Worm (Caenorhabditis elegans) whole organism, L4 larva: ENCODE results near the gene pro-1.

ENCODE experiments used
- F26F4.8 ChIP-seq: fragments of 200-800 bp; sonication (Bioruptor generic); conservative IDR thresholded peaks from 2 replicates; pipeline ENCODE4 v1.3.6; 2022; ENCODE audit warnings: missing genetic modification characterization, missing compliant biosample characterization
- F37D6.2 ChIP-seq: sonication (generic microtip); optimal IDR thresholded peaks from 2 replicates; lab custom pipeline; 2016; ENCODE audit warnings: mild to moderate bottlenecking, missing genetic modification characterization, missing compliant biosample characterization
- R02D3.7 ChIP-seq: fragments of 150-350 bp; sonication (generic microtip); optimal IDR thresholded peaks from 3 replicates; lab custom pipeline; 2014; ENCODE audit warnings: missing biosample characterization, missing genetic modification characterization
- aha-1 ChIP-seq: fragments of 150-350 bp; peaks from one replicate; lab custom pipeline; 2014; ENCODE audit warnings: missing biosample characterization, missing genetic modification characterization
- ama-1 ChIP-seq: fragments of 150-350 bp; optimal IDR thresholded peaks from 2 replicates; lab custom pipeline; 2014; ENCODE audit warnings: inconsistent platforms, mixed read lengths
- ces-1 ChIP-seq: fragments of 150-350 bp; sonication (generic microtip); optimal IDR thresholded peaks from 4 replicates; lab custom pipeline; 2014; ENCODE audit warnings: missing biosample characterization, missing genetic modification reagents, missing genetic modification characterization
- daf-19 ChIP-seq: fragments of 200-800 bp; sonication (Bioruptor generic); conservative IDR thresholded peaks from 2 replicates; pipeline ENCODE4 v1.3.6; 2022; ENCODE audit warnings: missing genetic modification characterization, missing compliant biosample characterization
- dmd-6 ChIP-seq: fragments of 200-800 bp; sonication (Bioruptor generic); IDR thresholded peaks from 2 replicates; pipeline ENCODE4 v1.3.6; 2022; ENCODE audit warnings: missing genetic modification reagents, missing genetic modification characterization, missing compliant biosample characterization
- dmd-8 ChIP-seq: fragments of 200-800 bp; sonication (Bioruptor generic); IDR thresholded peaks from 2 replicates; pipeline ENCODE4 v1.3.6; 2022; ENCODE audit warnings: missing genetic modification characterization, missing compliant biosample characterization
- dmd-9 ChIP-seq: fragments of 200-800 bp; sonication (Bioruptor generic); IDR thresholded peaks from 2 replicates; pipeline ENCODE4 v1.3.6; 2022; ENCODE audit warnings: missing genetic modification reagents, missing genetic modification characterization, missing compliant biosample characterization
- duxl-1 ChIP-seq: sonication (generic microtip); optimal IDR thresholded peaks from 2 replicates; lab custom pipeline; 2016; ENCODE audit warnings: mild to moderate bottlenecking, missing genetic modification characterization, moderate library complexity, missing compliant biosample characterization; ENCODE audit not compliant: poor library complexity
- dve-1 ChIP-seq: sonication (generic microtip); optimal IDR thresholded peaks from 2 replicates; lab custom pipeline; 2017; ENCODE audit warnings: antibody characterized with exemption, mild to moderate bottlenecking, missing genetic modification characterization, missing compliant biosample characterization; ENCODE audit not compliant: insufficient read depth
- egl-43 ChIP-seq: fragments of 200-800 bp; sonication (Bioruptor generic); IDR thresholded peaks from 2 replicates; pipeline ENCODE4 v1.3.6; 2022; ENCODE audit warnings: missing genetic modification reagents, missing genetic modification characterization, missing compliant biosample characterization
- fkh-10 ChIP-seq: fragments of 150-350 bp; optimal IDR thresholded peaks from 2 replicates; lab custom pipeline; 2014; ENCODE audit warnings: missing biosample characterization, missing genetic modification reagents, missing genetic modification characterization
- hif-1 ChIP-seq, 2 experiments: sonication (generic microtip); optimal IDR thresholded peaks; 2 replicates each; lab custom pipeline; 2016 to 2017; ENCODE audit warnings: missing compliant biosample characterization in 2 of 2, missing genetic modification characterization in 2 of 2, missing genetic modification reagents in 2 of 2, missing genotype in 2 of 2, mild to moderate bottlenecking in 1 of 2
- hlh-11 ChIP-seq: fragments of 200-800 bp; sonication (Bioruptor generic); optimal IDR thresholded peaks from 2 replicates; lab custom pipeline; 2018; ENCODE audit warnings: mild to moderate bottlenecking, missing genetic modification characterization, missing compliant biosample characterization
- hlh-30 ChIP-seq: sonication (generic microtip); optimal IDR thresholded peaks from 2 replicates; lab custom pipeline; 2017; ENCODE audit warnings: antibody characterized with exemption, mild to moderate bottlenecking, missing genetic modification characterization, missing compliant biosample characterization; ENCODE audit not compliant: insufficient read depth
- jun-1 ChIP-seq: fragments of 150-350 bp; optimal IDR thresholded peaks from 2 replicates; lab custom pipeline; 2014; ENCODE audit warnings: missing biosample characterization, missing genetic modification reagents, missing genetic modification characterization
- lin-1 ChIP-seq: fragments of 200-800 bp; sonication (Bioruptor generic); IDR thresholded peaks from 2 replicates; pipeline ENCODE4 v1.3.6; 2022; ENCODE audit warnings: missing genetic modification reagents, missing genetic modification characterization, missing compliant biosample characterization
- lin-15B ChIP-seq: fragments of 150-350 bp; sonication (generic microtip); optimal IDR thresholded peaks from 3 replicates; lab custom pipeline; 2014; ENCODE audit warnings: missing biosample characterization, missing genetic modification characterization
- lin-29 ChIP-seq: fragments of 200-800 bp; sonication (Bioruptor generic); IDR thresholded peaks from 2 replicates; pipeline ENCODE4 v1.3.6; 2022; ENCODE audit warnings: missing genetic modification reagents, missing genetic modification characterization, missing compliant biosample characterization
- lir-3 ChIP-seq: sonication (generic microtip); optimal IDR thresholded peaks from 2 replicates; lab custom pipeline; 2016; ENCODE audit warnings: mild to moderate bottlenecking, missing genetic modification characterization, missing compliant biosample characterization
- lsy-2 ChIP-seq, 2 experiments: fragments of 150-350 bp in 1 of 2; sonication (generic microtip) in 1 of 2; optimal IDR thresholded peaks; 2 replicates each; lab custom pipeline; 2014 to 2017; ENCODE audit warnings: missing biosample characterization in 2 of 2, missing genetic modification characterization in 2 of 2
- mdt-29 ChIP-seq: fragments of 200-800 bp; sonication (Bioruptor generic); IDR thresholded peaks from 2 replicates; pipeline ENCODE4 v1.3.6; 2022; ENCODE audit warnings: missing genetic modification reagents, missing genetic modification characterization, missing compliant biosample characterization
- mep-1 ChIP-seq: fragments of 150-350 bp; sonication (generic microtip); optimal IDR thresholded peaks from 3 replicates; lab custom pipeline; 2014; ENCODE audit warnings: missing biosample characterization, missing genetic modification characterization
- mxl-2 ChIP-seq: fragments of 200-800 bp; sonication (Bioruptor generic); conservative IDR thresholded peaks from 2 replicates; pipeline ENCODE4 v1.3.6; 2022; ENCODE audit warnings: missing genetic modification reagents, missing genetic modification characterization, missing compliant biosample characterization
- mxl-3 ChIP-seq: fragments of 200-800 bp; sonication (Bioruptor generic); optimal IDR thresholded peaks from 2 replicates; lab custom pipeline; 2018; ENCODE audit warnings: mild to moderate bottlenecking, missing genetic modification characterization, missing compliant biosample characterization
- nhr-10 ChIP-seq: fragments of 150-350 bp; optimal IDR thresholded peaks from 2 replicates; lab custom pipeline; 2014; ENCODE audit warnings: missing biosample characterization, missing genetic modification characterization
- nhr-11 ChIP-seq: fragments of 150-350 bp; optimal IDR thresholded peaks from 2 replicates; lab custom pipeline; 2014; ENCODE audit warnings: missing biosample characterization, missing genetic modification characterization
- nhr-237 ChIP-seq: sonication (generic microtip); optimal IDR thresholded peaks from 2 replicates; lab custom pipeline; 2017; ENCODE audit warnings: missing biosample characterization, missing genetic modification characterization
- nhr-25 ChIP-seq: sonication (generic microtip); optimal IDR thresholded peaks from 2 replicates; lab custom pipeline; 2017; ENCODE audit warnings: missing genetic modification characterization, mild to moderate bottlenecking, missing compliant biosample characterization, antibody characterized with exemption, moderate library complexity, borderline replicate concordance; ENCODE audit not compliant: insufficient read depth
- nhr-28 ChIP-seq: fragments of 150-350 bp; optimal IDR thresholded peaks from 2 replicates; lab custom pipeline; 2014; ENCODE audit warnings: missing biosample characterization, missing genetic modification characterization
- nhr-41 ChIP-seq: fragments of 200-800 bp; sonication (Bioruptor generic); IDR thresholded peaks from 2 replicates; pipeline ENCODE4 v1.3.6; 2022; ENCODE audit warnings: missing genetic modification reagents, missing genetic modification characterization, missing compliant biosample characterization
- nhr-48 ChIP-seq: sonication (generic microtip); optimal IDR thresholded peaks from 2 replicates; lab custom pipeline; 2016; ENCODE audit warnings: mild to moderate bottlenecking, missing genetic modification characterization, missing compliant biosample characterization
- nhr-76 ChIP-seq: fragments of 150-350 bp; optimal IDR thresholded peaks from 2 replicates; lab custom pipeline; 2014; ENCODE audit warnings: missing biosample characterization, missing genetic modification characterization
- pha-4 ChIP-seq, 2 experiments: fragments of 150-350 bp in 1 of 2; fragments of 200-800 bp in 1 of 2; sonication (Bioruptor generic) in 1 of 2; IDR thresholded peaks in 1 of 2; optimal IDR thresholded peaks in 1 of 2; 2 replicates each; pipeline versions ENCODE4 v1.3.6 to Lab custom; 2014 to 2022; ENCODE audit warnings: missing genetic modification characterization in 2 of 2, missing genetic modification reagents in 2 of 2, missing biosample characterization in 1 of 2, missing compliant biosample characterization in 1 of 2
- php-3 ChIP-seq: fragments of 200-800 bp; sonication (Bioruptor generic); IDR thresholded peaks from 2 replicates; pipeline ENCODE4 v1.3.6; 2022; ENCODE audit warnings: missing genetic modification reagents, missing genetic modification characterization, missing compliant biosample characterization
- rbr-2 ChIP-seq: sonication (generic microtip); optimal IDR thresholded peaks from 2 replicates; lab custom pipeline; 2016; ENCODE audit warnings: missing genotype, missing genetic modification characterization, missing compliant biosample characterization
- saeg-2 ChIP-seq: fragments of 200-800 bp; sonication (Bioruptor generic); IDR thresholded peaks from 2 replicates; pipeline ENCODE4 v1.3.6; 2022; ENCODE audit warnings: missing genetic modification reagents, missing genetic modification characterization, missing compliant biosample characterization
- snpc-1.2 ChIP-seq: fragments of 200-800 bp; sonication (Bioruptor generic); IDR thresholded peaks from 2 replicates; pipeline ENCODE4 v1.3.6; 2022; ENCODE audit warnings: missing genetic modification reagents, missing genetic modification characterization, missing compliant biosample characterization
- spr-1 ChIP-seq: sonication (generic microtip); optimal IDR thresholded peaks from 2 replicates; lab custom pipeline; 2016; ENCODE audit warnings: mild to moderate bottlenecking, missing genetic modification characterization, missing compliant biosample characterization
- spr-3 ChIP-seq: fragments of 200-800 bp; sonication (Bioruptor generic); optimal IDR thresholded peaks from 2 replicates; lab custom pipeline; 2018; ENCODE audit warnings: mild to moderate bottlenecking, missing genetic modification characterization, missing compliant biosample characterization
- unc-130 ChIP-seq: sonication (generic microtip); optimal IDR thresholded peaks from 2 replicates; lab custom pipeline; 2016; ENCODE audit warnings: missing genetic modification reagents, missing genetic modification characterization, missing compliant biosample characterization
- unc-39 ChIP-seq: sonication (generic microtip); optimal IDR thresholded peaks from 2 replicates; lab custom pipeline; 2017; ENCODE audit warnings: missing biosample characterization, missing genetic modification characterization
- vab-7 ChIP-seq: fragments of 200-800 bp; sonication (Bioruptor generic); IDR thresholded peaks from 2 replicates; pipeline ENCODE4 v1.3.6; 2022; ENCODE audit warnings: missing genetic modification reagents, missing genetic modification characterization, missing compliant biosample characterization
- zag-1 ChIP-seq: fragments of 150-350 bp; optimal IDR thresholded peaks from 2 replicates; lab custom pipeline; 2014; ENCODE audit warnings: missing biosample characterization, missing genetic modification characterization
- zfp-2 ChIP-seq: sonication (generic microtip); optimal IDR thresholded peaks from 2 replicates; lab custom pipeline; 2016; ENCODE audit warnings: mild to moderate bottlenecking, missing genetic modification characterization, missing compliant biosample characterization
- ztf-7 ChIP-seq: fragments of 150-350 bp; optimal IDR thresholded peaks from 2 replicates; lab custom pipeline; 2014; ENCODE audit warnings: missing biosample characterization, missing genetic modification characterization

pro-1 gene

DNA sequence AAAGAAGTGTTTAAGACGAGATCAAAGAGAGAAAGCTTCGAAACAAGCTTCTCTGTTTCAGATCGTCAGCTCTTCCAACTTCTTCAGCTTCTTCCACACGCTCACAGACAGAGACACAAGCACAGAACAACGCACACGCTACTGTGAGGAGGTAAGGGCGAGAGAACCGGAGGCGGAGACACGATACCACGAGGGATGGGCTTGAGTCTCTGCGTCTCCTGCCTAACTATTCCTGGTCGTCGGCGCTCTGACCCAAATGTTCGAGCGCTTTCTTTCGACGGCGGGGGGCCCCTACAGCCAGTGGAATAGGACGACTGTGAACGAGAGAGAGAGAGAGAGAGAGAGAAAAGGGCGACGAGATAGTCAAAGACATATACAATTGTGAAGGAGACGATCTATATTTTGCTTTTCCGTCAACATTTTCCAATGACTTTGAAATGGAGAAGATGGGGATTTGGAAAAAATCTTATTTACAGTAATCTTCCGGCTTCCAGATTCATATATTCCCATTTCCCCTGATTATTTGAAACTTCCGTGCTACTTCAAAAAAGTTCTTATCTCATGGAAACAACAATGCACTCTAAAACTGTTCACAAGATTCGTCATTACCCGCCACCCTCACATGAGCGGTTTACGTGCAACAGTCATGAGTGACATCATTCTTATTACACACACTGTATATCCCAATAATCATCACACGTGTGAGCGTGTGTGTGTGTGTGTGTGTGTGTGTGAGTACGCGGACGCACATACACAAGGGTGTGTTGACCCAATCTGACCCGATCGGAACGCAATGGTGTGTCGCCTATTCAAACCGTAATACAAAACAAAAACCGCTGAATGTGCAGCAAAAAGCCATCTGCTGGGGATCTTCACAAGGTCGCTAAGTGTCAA lies 7.2 kb upstream of the pro-1 start (continued):
- TF ChIP-seq dve-1 (tag; lab: Kevin White, UChicago) (peak; percentile 71), fkh-10 (GFP tag; lab: Kevin White, UChicago) (peak; percentile 88), F26F4.8 (GFP tag; lab: Robert Waterston, UW) (no peak), ztf-7 (peak; percentile 34), nhr-10 (tag; lab: Kevin White, UChicago) (peak; percentile 56), dmd-8 (GFP tag; lab: Robert Waterston, UW) (no peak), R02D3.7 (no peak), mxl-3 (peak; percentile 85), nhr-28 (tag; lab: Kevin White, UChicago) (peak; percentile 51), saeg-2 (0 out of 2 replicates have a peak, but pooled peaks have one; percentile 28), lin-15B (no peak), dmd-6 (GFP tag; lab: Robert Waterston, UW) (peak; percentile 76), aha-1 (tag; lab: Kevin White, UChicago) (peak; percentile 100), snpc-1.2 (GFP tag; lab: Robert Waterston, UW) (peak; percentile 54; the same call in 1 of the 2 replicates), lin-29 (no peak), zfp-2 (tag; lab: Kevin White, UChicago) (peak; percentile 1), lsy-2 (tag; optimal IDR thresholded peaks at IDR 0.05; lab: Kevin White, UChicago) (peak; percentile 74 to 76), dmd-9 (GFP tag; lab: Robert Waterston, UW) (0 out of 2 replicates have a peak, but pooled peaks have one; percentile 59), egl-43 (GFP tag; lab: Robert Waterston, UW) (peak; percentile 91), jun-1 (tag; lab: Kevin White, UChicago) (peak; percentile 38), zag-1 (tag; lab: Kevin White, UChicago) (no peak), unc-130 (GFP tag; lab: Kevin White, UChicago) (peak; percentile 16), mxl-2 (GFP tag; lab: Robert Waterston, UW) (no peak), lin-1 (GFP tag; lab: Robert Waterston, UW) (peak; percentile 11; the same call in 1 of the 2 replicates), nhr-11 (tag; lab: Kevin White, UChicago) (peak; percentile 99), daf-19 (GFP tag; lab: Robert Waterston, UW) (0 out of 2 replicates have a peak, but pooled peaks have one; percentile 57), nhr-41 (GFP tag; lab: Robert Waterston, UW) (0 out of 2 replicates have a peak, but pooled peaks have one; percentile 21), mep-1 (tag; lab: Kevin White, UChicago) (peak; percentile 89), rbr-2 (tag; lab: Kevin White, UChicago) (peak; percentile 91), spr-3 (GFP tag; lab: Kevin White, UChicago) (no peak), nhr-25 (tag; lab: Kevin White, UChicago) (peak; percentile 51), lir-3 (tag; lab: Kevin White, UChicago) (no peak), nhr-48 (tag; lab: Kevin White, UChicago) (peak; percentile 74), duxl-1 (tag; lab: Kevin White, UChicago) (peak; percentile 4), spr-1 (peak; percentile 63), nhr-76 (tag; lab: Kevin White, UChicago) (no peak), pha-4 (GFP tag; IDR thresholded peaks at IDR 0.05; lab: Robert Waterston, UW) (peak; percentile 77), pha-4 (tag; optimal IDR thresholded peaks at IDR 0.05; lab: Kevin White, UChicago) (peak; percentile 79), php-3 (GFP tag; lab: Robert Waterston, UW) (peak; percentile 43; the same call in 1 of the 2 replicates), F37D6.2 (tag; lab: Kevin White, UChicago) (peak; percentile 61), nhr-237 (tag; lab: Kevin White, UChicago) (no peak), hlh-30 (tag; lab: Kevin White, UChicago) (peak; percentile 96), hlh-11 (peak; percentile 82), ces-1 (GFP tag; lab: Kevin White, UChicago) (no peak), unc-39 (no peak), hif-1 (tag; optimal IDR thresholded peaks at IDR 0.05; lab: Kevin White, UChicago) (peak; percentile 36 to 92), vab-7 (GFP tag; lab: Robert Waterston, UW) (0 out of 2 replicates have a peak, but pooled peaks have one; percentile 20), mdt-29 (peak; percentile 75), ama-1 (peak; percentile 97)
